Worm (Caenorhabditis elegans) whole organism, L1 larva: ENCODE measurements around the gene mct-3.

Source experiments
- nhr-11 ChIP-seq: fragments of 150-350 bp; optimal IDR thresholded peaks from 2 replicates; lab custom pipeline; 2014; ENCODE audit warnings: missing biosample characterization, missing genetic modification characterization
- nhr-28 ChIP-seq: fragments of 150-350 bp; optimal IDR thresholded peaks from 2 replicates; lab custom pipeline; 2014; ENCODE audit warnings: missing biosample characterization, missing genetic modification characterization
- unc-62 ChIP-seq: fragments of 150-350 bp; optimal IDR thresholded peaks from 2 replicates; lab custom pipeline; 2014; ENCODE audit warnings: missing biosample characterization, missing genetic modification reagents, missing genetic modification characterization

DNA sequence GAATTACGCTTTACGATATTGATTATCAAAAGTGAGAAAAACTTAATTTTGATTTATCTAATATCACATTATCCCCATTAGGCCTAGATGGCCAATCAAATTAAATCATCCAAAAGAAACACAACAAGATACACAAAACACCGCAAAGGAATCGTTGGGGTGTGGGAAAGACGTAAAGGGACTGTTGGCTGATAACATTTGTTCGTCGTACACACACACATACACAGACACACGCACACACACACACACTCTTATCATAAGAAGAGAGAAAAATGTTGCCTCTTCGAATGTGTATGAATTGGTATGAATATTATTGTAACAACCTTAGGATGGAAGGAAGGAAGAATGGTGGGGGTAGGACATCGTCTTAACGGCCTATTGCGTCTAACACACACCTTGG lies 32.4 kb downstream of the mct-3 start:
- TF ChIP-seq nhr-11 (tag; lab: Kevin White, UChicago) (no peak), unc-62 (GFP tag; lab: Kevin White, UChicago) (no peak), nhr-28 (no peak)
